Worm (Caenorhabditis elegans) whole organism, late embryonic: ENCODE measurements around the gene K01A2.5.

ENCODE experiments used
- C08G9.2 ChIP-seq: sonication (generic microtip); optimal IDR thresholded peaks from 2 replicates; lab custom pipeline; 2016; ENCODE audit warnings: mild to moderate bottlenecking, missing genetic modification characterization, moderate library complexity, missing compliant biosample characterization
- C38D4.7 ChIP-seq: fragments of 200-800 bp; sonication (Bioruptor generic); optimal IDR thresholded peaks from 2 replicates; lab custom pipeline; 2018; ENCODE audit warnings: mild to moderate bottlenecking, missing genetic modification characterization, moderate library complexity, missing compliant biosample characterization
- F13H6.1 ChIP-seq: sonication (generic microtip); optimal IDR thresholded peaks from 2 replicates; lab custom pipeline; 2016; ENCODE audit warnings: missing genetic modification characterization, missing compliant biosample characterization
- K09A11.1 ChIP-seq: sonication (generic microtip); optimal IDR thresholded peaks from 2 replicates; lab custom pipeline; 2017; ENCODE audit warnings: antibody characterized with exemption, mild to moderate bottlenecking, missing genetic modification characterization, missing compliant biosample characterization; ENCODE audit not compliant: insufficient read depth
- T23F11.4 ChIP-seq: fragments of 200-800 bp; sonication (Bioruptor generic); optimal IDR thresholded peaks from 2 replicates; lab custom pipeline; 2018; ENCODE audit warnings: mild to moderate bottlenecking, missing genetic modification characterization, missing compliant biosample characterization
- ama-1 ChIP-seq: fragments of 150-350 bp; optimal IDR thresholded peaks from 2 replicates; lab custom pipeline; 2014
- ceh-19 ChIP-seq: fragments of 200-800 bp; sonication (Bioruptor generic); optimal IDR thresholded peaks from 2 replicates; lab custom pipeline; 2018; ENCODE audit warnings: mild to moderate bottlenecking, missing genetic modification characterization, missing compliant biosample characterization
- ceh-22 ChIP-seq: sonication (generic microtip); optimal IDR thresholded peaks from 2 replicates; lab custom pipeline; 2017; ENCODE audit warnings: missing biosample characterization, missing genetic modification characterization
- ceh-24 ChIP-seq: sonication (generic microtip); optimal IDR thresholded peaks from 2 replicates; lab custom pipeline; 2016; ENCODE audit warnings: mild to moderate bottlenecking, missing genetic modification characterization, missing compliant biosample characterization
- ceh-30 ChIP-seq: fragments of 150-350 bp; optimal IDR thresholded peaks from 2 replicates; lab custom pipeline; 2014; ENCODE audit warnings: missing biosample characterization, missing genetic modification characterization
- ceh-31 ChIP-seq: sonication (generic microtip); optimal IDR thresholded peaks from 2 replicates; lab custom pipeline; 2016; ENCODE audit warnings: missing genetic modification characterization, missing compliant biosample characterization
- ceh-48 ChIP-seq: sonication (generic microtip); optimal IDR thresholded peaks from 2 replicates; lab custom pipeline; 2016; ENCODE audit warnings: missing genetic modification characterization, inconsistent platforms, missing compliant biosample characterization
- ceh-6 ChIP-seq: fragments of 200-800 bp; sonication (Bioruptor generic); optimal IDR thresholded peaks from 2 replicates; lab custom pipeline; 2018; ENCODE audit warnings: mild to moderate bottlenecking, missing genetic modification characterization, missing compliant biosample characterization
- dmd-4 ChIP-seq: sonication (generic microtip); optimal IDR thresholded peaks from 2 replicates; lab custom pipeline; 2016; ENCODE audit warnings: borderline replicate concordance, missing genetic modification characterization, missing compliant biosample characterization
- elt-2 ChIP-seq: sonication (generic microtip); optimal IDR thresholded peaks from 2 replicates; lab custom pipeline; 2016; ENCODE audit warnings: missing genetic modification reagents, missing genetic modification characterization, missing compliant biosample characterization
- elt-4 ChIP-seq: sonication (generic microtip); optimal IDR thresholded peaks from 2 replicates; lab custom pipeline; 2016; ENCODE audit warnings: missing genetic modification characterization, missing compliant biosample characterization
- ets-4 ChIP-seq: sonication (generic microtip); optimal IDR thresholded peaks from 2 replicates; lab custom pipeline; 2016; ENCODE audit warnings: missing genetic modification characterization, missing compliant biosample characterization
- eyg-1 ChIP-seq: sonication (generic microtip); optimal IDR thresholded peaks from 2 replicates; lab custom pipeline; 2016; ENCODE audit warnings: missing genotype, missing genetic modification characterization, missing compliant biosample characterization
- fax-1 ChIP-seq: sonication (generic microtip); optimal IDR thresholded peaks from 2 replicates; lab custom pipeline; 2016; ENCODE audit warnings: missing genotype, missing genetic modification characterization, missing compliant biosample characterization
- fkh-6 ChIP-seq: sonication (generic microtip); optimal IDR thresholded peaks from 2 replicates; lab custom pipeline; 2016; ENCODE audit warnings: missing genetic modification characterization, missing compliant biosample characterization
- gmeb-2 ChIP-seq: sonication (generic microtip); optimal IDR thresholded peaks from 2 replicates; lab custom pipeline; 2016; ENCODE audit warnings: missing genetic modification characterization, inconsistent platforms, missing compliant biosample characterization
- hlh-13 ChIP-seq: fragments of 200-800 bp; sonication (Bioruptor generic); optimal IDR thresholded peaks from 2 replicates; lab custom pipeline; 2018; ENCODE audit warnings: mild to moderate bottlenecking, missing genetic modification characterization, missing compliant biosample characterization
- hlh-15 ChIP-seq: sonication (generic microtip); optimal IDR thresholded peaks from 2 replicates; lab custom pipeline; 2016; ENCODE audit warnings: missing genetic modification characterization, missing compliant biosample characterization
- hlh-30 ChIP-seq: sonication (generic microtip); optimal IDR thresholded peaks from 2 replicates; lab custom pipeline; 2017; ENCODE audit warnings: antibody characterized with exemption, missing genetic modification characterization, missing compliant biosample characterization; ENCODE audit not compliant: insufficient read depth
- hlh-6 ChIP-seq: sonication (generic microtip); optimal IDR thresholded peaks from 2 replicates; lab custom pipeline; 2016; ENCODE audit warnings: missing genotype, missing genetic modification characterization, missing compliant biosample characterization
- hlh-8 ChIP-seq: sonication (generic microtip); optimal IDR thresholded peaks from 2 replicates; lab custom pipeline; 2016; ENCODE audit warnings: missing genotype, missing genetic modification characterization, missing compliant biosample characterization
- lim-6 ChIP-seq: sonication (generic microtip); optimal IDR thresholded peaks from 2 replicates; lab custom pipeline; 2016; ENCODE audit warnings: missing genetic modification characterization, missing compliant biosample characterization
- madf-2 ChIP-seq: sonication (generic microtip); optimal IDR thresholded peaks from 2 replicates; lab custom pipeline; 2017; ENCODE audit warnings: missing genetic modification characterization, missing compliant biosample characterization
- mec-3 ChIP-seq: sonication (generic microtip); optimal IDR thresholded peaks from 2 replicates; lab custom pipeline; 2016; ENCODE audit warnings: borderline replicate concordance, missing genetic modification characterization, missing compliant biosample characterization
- nhr-11 ChIP-seq: fragments of 150-350 bp; optimal IDR thresholded peaks from 2 replicates; lab custom pipeline; 2014; ENCODE audit warnings: missing biosample characterization, missing genetic modification characterization
- nhr-232 ChIP-seq: sonication (generic microtip); optimal IDR thresholded peaks from 2 replicates; lab custom pipeline; 2016; ENCODE audit warnings: missing genetic modification characterization, missing compliant biosample characterization
- npax-4 ChIP-seq: sonication (generic microtip); optimal IDR thresholded peaks from 2 replicates; lab custom pipeline; 2016; ENCODE audit warnings: missing genetic modification characterization, missing compliant biosample characterization
- odd-2 ChIP-seq: sonication (generic microtip); optimal IDR thresholded peaks from 2 replicates; lab custom pipeline; 2017; ENCODE audit warnings: antibody characterized with exemption, mild to moderate bottlenecking, missing genetic modification characterization, missing compliant biosample characterization
- pat-9 ChIP-seq: fragments of 200-800 bp; sonication (Bioruptor generic); optimal IDR thresholded peaks from 2 replicates; lab custom pipeline; 2018; ENCODE audit warnings: mild to moderate bottlenecking, missing genetic modification characterization, moderate library complexity, missing compliant biosample characterization
- pax-1 ChIP-seq: fragments of 150-350 bp; optimal IDR thresholded peaks from 2 replicates; lab custom pipeline; 2014; ENCODE audit warnings: missing biosample characterization, missing genetic modification characterization
- pha-2 ChIP-seq: sonication (generic microtip); optimal IDR thresholded peaks from 2 replicates; lab custom pipeline; 2017; ENCODE audit warnings: mild to moderate bottlenecking, missing genetic modification characterization, missing compliant biosample characterization
- pqm-1 ChIP-seq: sonication (generic microtip); optimal IDR thresholded peaks from 2 replicates; lab custom pipeline; 2016; ENCODE audit warnings: missing genetic modification characterization, missing compliant biosample characterization
- pros-1 ChIP-seq: fragments of 150-350 bp; optimal IDR thresholded peaks from 2 replicates; lab custom pipeline; 2014; ENCODE audit warnings: missing biosample characterization, missing genetic modification reagents, missing genetic modification characterization
- ref-2 ChIP-seq: sonication (generic microtip); optimal IDR thresholded peaks from 2 replicates; lab custom pipeline; 2016; ENCODE audit warnings: missing genetic modification characterization, missing compliant biosample characterization
- rnt-1 ChIP-seq: sonication (generic microtip); optimal IDR thresholded peaks from 2 replicates; lab custom pipeline; 2016; ENCODE audit warnings: missing genetic modification characterization, missing compliant biosample characterization
- sdc-2 ChIP-seq: sonication (generic microtip); optimal IDR thresholded peaks from 2 replicates; lab custom pipeline; 2016; ENCODE audit warnings: missing genotype, missing genetic modification characterization, missing compliant biosample characterization
- sox-2 ChIP-seq: fragments of 200-800 bp; sonication (Bioruptor generic); IDR thresholded peaks from 2 replicates; pipeline ENCODE4 v1.3.6; 2022; ENCODE audit warnings: missing genetic modification reagents, missing genetic modification characterization, missing compliant biosample characterization
- sox-4 ChIP-seq: sonication (generic microtip); optimal IDR thresholded peaks from 2 replicates; lab custom pipeline; 2017; ENCODE audit warnings: mild to moderate bottlenecking, missing genetic modification characterization, inconsistent platforms, missing compliant biosample characterization
- syd-9 ChIP-seq: sonication (generic microtip); optimal IDR thresholded peaks from 2 replicates; lab custom pipeline; 2016; ENCODE audit warnings: mild to moderate bottlenecking, missing genetic modification characterization, moderate library complexity, missing compliant biosample characterization
- tbx-2 ChIP-seq: sonication (generic microtip); optimal IDR thresholded peaks from 2 replicates; lab custom pipeline; 2016; ENCODE audit warnings: missing genetic modification characterization, missing compliant biosample characterization
- tbx-7 ChIP-seq: sonication (generic microtip); optimal IDR thresholded peaks from 2 replicates; lab custom pipeline; 2016; ENCODE audit warnings: missing genotype, missing genetic modification characterization, missing compliant biosample characterization
- ttx-3 ChIP-seq: sonication (generic microtip); optimal IDR thresholded peaks from 2 replicates; lab custom pipeline; 2016; ENCODE audit warnings: missing genetic modification reagents, missing genetic modification characterization, missing compliant biosample characterization
- unc-86 ChIP-seq: sonication (generic microtip); optimal IDR thresholded peaks from 2 replicates; lab custom pipeline; 2016; ENCODE audit warnings: missing genetic modification characterization, missing compliant biosample characterization
- ztf-16 ChIP-seq: sonication (generic microtip); optimal IDR thresholded peaks from 2 replicates; lab custom pipeline; 2017; ENCODE audit warnings: missing genetic modification characterization, missing compliant biosample characterization

K01A2.5 gene

DNA sequence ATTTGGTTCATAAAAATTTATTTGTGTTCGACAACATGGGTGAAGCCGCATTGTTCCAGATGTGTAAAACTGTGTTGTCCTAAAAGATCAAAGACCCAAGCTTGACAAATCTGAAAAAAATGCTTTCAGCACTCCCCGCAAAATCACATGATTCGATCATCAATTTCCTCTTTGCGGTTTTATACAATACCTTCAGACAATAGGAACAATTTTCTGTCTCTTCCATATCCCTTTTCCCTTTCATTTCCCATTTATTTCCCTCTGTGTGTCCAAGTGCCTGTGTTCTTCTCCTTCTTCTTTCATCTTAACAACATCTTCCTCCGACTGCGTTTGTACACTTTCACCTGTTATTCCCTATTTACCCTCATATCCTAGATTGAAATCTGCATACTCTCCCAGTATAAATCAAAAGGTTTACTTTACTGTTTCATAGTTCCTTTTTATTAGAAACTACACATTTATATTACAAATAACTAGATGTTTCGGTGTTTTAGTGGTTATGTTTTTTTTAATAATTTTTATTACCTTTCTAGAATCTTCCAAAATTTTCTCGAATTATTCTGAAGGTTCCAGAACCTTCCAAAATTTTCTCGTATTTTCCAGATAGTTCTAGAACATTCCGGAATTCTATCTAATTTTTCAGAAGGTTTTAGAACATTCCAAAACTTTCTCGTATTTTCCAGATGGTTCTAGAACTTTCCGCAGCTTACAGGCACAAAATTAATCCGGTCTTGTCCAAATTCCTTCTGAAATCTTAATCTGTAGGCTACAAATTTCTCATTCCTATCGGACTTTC lies at the start of gene K01A2.5:
Gene K01A2.5, plus strand, starts transcription at position 297 of the 796 bp plus-strand sequence.
- TF ChIP-seq K09A11.1 (tag; lab: Kevin White, UChicago) (no peak), rnt-1 (peak; percentile 55), nhr-11 (tag; lab: Kevin White, UChicago) (no peak), hlh-30 (peak; percentile 34)
- TF ChIP-seq, all 69 proteins: peak for 2

DNA sequence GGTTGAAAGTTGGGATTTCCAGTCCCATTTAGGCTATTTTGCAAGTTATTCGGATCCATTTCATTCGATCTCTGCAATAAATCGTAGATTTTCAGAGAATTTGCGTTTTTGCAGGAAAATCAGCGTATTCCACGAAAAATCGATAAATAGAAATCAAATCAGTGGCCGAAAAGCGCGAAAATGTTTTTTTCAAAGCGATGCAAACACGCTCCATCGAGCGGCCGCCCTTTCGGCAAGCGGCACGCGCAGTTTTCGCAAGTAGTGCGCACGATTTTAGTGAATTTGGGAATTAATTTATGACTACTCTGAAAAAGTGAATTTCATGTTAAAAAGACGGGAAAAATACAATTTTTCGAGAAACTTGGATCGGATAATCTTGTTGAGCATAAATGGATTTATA lies 45.9 kb upstream of the K01A2.5 start:
- peak; percentile 77 for TF ChIP-seq tbx-7
- TF ChIP-seq T23F11.4, result peak; percentile 56
- peak; percentile 87 for TF ChIP-seq C08G9.2 (tag; lab: Kevin White, UChicago)
- peak; percentile 76 for TF ChIP-seq pat-9 (tag; lab: Kevin White, UChicago)
- TF ChIP-seq ceh-6 (GFP tag; lab: Kevin White, UChicago), result peak; percentile 59
- peak; percentile 43 for TF ChIP-seq npax-4 (tag; lab: Kevin White, UChicago)
- no peak for TF ChIP-seq nhr-11 (tag; lab: Kevin White, UChicago)
- peak; percentile 61 for TF ChIP-seq sox-4
- peak; percentile 81 for TF ChIP-seq hlh-6
- no peak for TF ChIP-seq ceh-22
- TF ChIP-seq odd-2 (tag; lab: Kevin White, UChicago), result peak; percentile 32
- peak; percentile 89 for TF ChIP-seq elt-2 (tag; lab: Kevin White, UChicago)
- TF ChIP-seq fkh-6, result peak; percentile 53
- peak; percentile 74 for TF ChIP-seq ceh-19 (GFP tag; lab: Kevin White, UChicago)
- TF ChIP-seq ama-1 (lab: Kevin White, UChicago), result no peak
- TF ChIP-seq hlh-13 (GFP tag; lab: Kevin White, UChicago), result peak; percentile 25
- peak; percentile 57 for TF ChIP-seq nhr-232 (tag; lab: Kevin White, UChicago)
- peak; percentile 26 for TF ChIP-seq C38D4.7 (GFP tag; lab: Kevin White, UChicago)
- peak; percentile 76 for TF ChIP-seq eyg-1 (tag; lab: Kevin White, UChicago)
- TF ChIP-seq hlh-30, result peak; percentile 10
- TF ChIP-seq sox-2, result no peak
- peak; percentile 79 for TF ChIP-seq fax-1 (tag; lab: Kevin White, UChicago)
- TF ChIP-seq gmeb-2, result peak; percentile 63
- TF ChIP-seq ttx-3 (tag; lab: Kevin White, UChicago), result peak; percentile 72
- TF ChIP-seq madf-2 (tag; lab: Kevin White, UChicago), result peak; percentile 66
- peak; percentile 65 for TF ChIP-seq sdc-2
- peak; percentile 83 for TF ChIP-seq unc-86
- TF ChIP-seq pax-1 (tag; lab: Kevin White, UChicago), result peak; percentile 48
- TF ChIP-seq ceh-30 (tag; lab: Kevin White, UChicago), result peak; percentile 68
- TF ChIP-seq mec-3, result peak; percentile 85
- no peak for TF ChIP-seq lim-6
- peak; percentile 79 for TF ChIP-seq ztf-16 (tag; lab: Kevin White, UChicago)
- peak; percentile 62 for TF ChIP-seq ceh-24 (tag; lab: Kevin White, UChicago)
- TF ChIP-seq ref-2, result peak; percentile 90
- TF ChIP-seq pha-2 (tag; lab: Kevin White, UChicago), result peak; percentile 74
- TF ChIP-seq pqm-1 (tag; lab: Kevin White, UChicago), result peak; percentile 92
- TF ChIP-seq ets-4 (tag; lab: Kevin White, UChicago), result peak; percentile 60
- TF ChIP-seq ceh-48, result peak; percentile 97
- peak; percentile 94 for TF ChIP-seq rnt-1
- peak; percentile 92 for TF ChIP-seq ceh-31
- peak; percentile 67 for TF ChIP-seq K09A11.1 (tag; lab: Kevin White, UChicago)
- no peak for TF ChIP-seq pros-1 (tag; lab: Kevin White, UChicago)
- peak; percentile 80 for TF ChIP-seq dmd-4 (tag; lab: Kevin White, UChicago)
- TF ChIP-seq F13H6.1 (tag; lab: Kevin White, UChicago), result peak; percentile 73
- no peak for TF ChIP-seq elt-4 (tag; lab: Kevin White, UChicago)
- TF ChIP-seq syd-9 (tag; lab: Kevin White, UChicago), result peak; percentile 26
- TF ChIP-seq hlh-15 (tag; lab: Kevin White, UChicago), result peak; percentile 66
- TF ChIP-seq tbx-2 (tag; lab: Kevin White, UChicago), result peak; percentile 93
- peak; percentile 77 for TF ChIP-seq hlh-8
